Fruit fly (Drosophila melanogaster) whole organism, prepupa: ENCODE data around the gene CG3655.

Experiments
- Blimp-1 ChIP-seq: fragments of 200-800 bp; sonication (Bioruptor generic); optimal IDR thresholded peaks from 3 replicates; lab custom pipeline; 2017; ENCODE audit warnings: missing biosample characterization, missing genetic modification characterization, mild to moderate bottlenecking, moderate library complexity, missing genetic modification reagents
- CG10631 ChIP-seq: fragments of 200-800 bp; sonication (Bioruptor generic); optimal IDR thresholded peaks from 2 replicates; lab custom pipeline; 2016; ENCODE audit warnings: missing biosample characterization, missing genetic modification characterization
- CG11294 ChIP-seq: fragments of 200-800 bp; sonication (Bioruptor generic); IDR thresholded peaks from 2 replicates; pipeline ENCODE4 v1.3.6; 2022; ENCODE audit warnings: missing biosample characterization, missing genetic modification characterization
- CG11762 ChIP-seq: fragments of 200-800 bp; sonication (Bioruptor generic); optimal IDR thresholded peaks from 3 replicates; lab custom pipeline; 2016; ENCODE audit warnings: missing biosample characterization, missing genetic modification characterization; ENCODE audit not compliant: insufficient read depth
- CG1621 ChIP-seq: fragments of 200-800 bp; sonication (Bioruptor generic); optimal IDR thresholded peaks from 3 replicates; lab custom pipeline; 2018; ENCODE audit warnings: missing biosample characterization, mild to moderate bottlenecking, missing genetic modification characterization
- CG16779 ChIP-seq: fragments of 200-800 bp; sonication (Bioruptor generic); optimal IDR thresholded peaks from 3 replicates; lab custom pipeline; 2017; ENCODE audit warnings: missing biosample characterization, mild to moderate bottlenecking, missing genetic modification characterization
- CG3032 ChIP-seq: fragments of 200-800 bp; optimal IDR thresholded peaks from 2 replicates; lab custom pipeline; 2019; ENCODE audit warnings: missing biosample characterization, mild to moderate bottlenecking, missing genetic modification characterization, moderate library complexity
- CG32006 ChIP-seq: fragments of 200-800 bp; sonication (Bioruptor generic); optimal IDR thresholded peaks from 3 replicates; lab custom pipeline; 2017; ENCODE audit warnings: missing biosample characterization, mild to moderate bottlenecking, missing genetic modification characterization
- CG34406 ChIP-seq: fragments of 200-800 bp; sonication (Bioruptor generic); optimal IDR thresholded peaks from 3 replicates; lab custom pipeline; 2016; ENCODE audit warnings: missing biosample characterization, missing genetic modification characterization
- CG4318 ChIP-seq: fragments of 200-800 bp; sonication (Bioruptor generic); optimal IDR thresholded peaks from 3 replicates; lab custom pipeline; 2017; ENCODE audit warnings: missing biosample characterization, mild to moderate bottlenecking, missing genetic modification characterization
- CG6163 ChIP-seq: fragments of 200-800 bp; sonication (Bioruptor generic); IDR thresholded peaks from 3 replicates; pipeline ENCODE4 v1.3.6; 2022; ENCODE audit warnings: missing biosample characterization, missing genetic modification characterization
- CG6276 ChIP-seq: fragments of 200-800 bp; sonication (Bioruptor generic); optimal IDR thresholded peaks from 2 replicates; lab custom pipeline; 2017; ENCODE audit warnings: missing biosample characterization, mild to moderate bottlenecking, missing genetic modification characterization
- CG6808 ChIP-seq: fragments of 200-800 bp; sonication (Bioruptor generic); optimal IDR thresholded peaks from 3 replicates; lab custom pipeline; 2017; ENCODE audit warnings: missing biosample characterization, missing genetic modification characterization, mild to moderate bottlenecking, moderate library complexity, missing genetic modification reagents
- CG7368 ChIP-seq: fragments of 200-800 bp; sonication (Bioruptor generic); optimal IDR thresholded peaks from 3 replicates; lab custom pipeline; 2016; ENCODE audit warnings: missing biosample characterization, missing genetic modification characterization
- CG8319 ChIP-seq: fragments of 200-800 bp; sonication (Bioruptor generic); optimal IDR thresholded peaks from 3 replicates; lab custom pipeline; 2016; ENCODE audit warnings: missing biosample characterization, missing genetic modification characterization
- CG8632 ChIP-seq: fragments of 200-800 bp; sonication (Bioruptor generic); optimal IDR thresholded peaks from 3 replicates; lab custom pipeline; 2016; ENCODE audit warnings: missing biosample characterization, missing genetic modification characterization
- CG9139 ChIP-seq: fragments of 200-800 bp; sonication (Bioruptor generic); optimal IDR thresholded peaks from 3 replicates; lab custom pipeline; 2017; ENCODE audit warnings: missing biosample characterization, mild to moderate bottlenecking, missing genetic modification characterization
- Eip75B ChIP-seq: fragments of 200-800 bp; sonication (Bioruptor generic); optimal IDR thresholded peaks from 3 replicates; lab custom pipeline; 2016; ENCODE audit warnings: missing biosample characterization, missing genetic modification characterization
- Eip78C ChIP-seq: fragments of 200-800 bp; sonication (Bioruptor generic); peaks from one replicate; lab custom pipeline; 2016; ENCODE audit warnings: missing biosample characterization, missing genetic modification characterization
- Eip93F ChIP-seq: fragments of 200-800 bp; sonication (Bioruptor generic); optimal IDR thresholded peaks from 2 replicates; lab custom pipeline; 2016; ENCODE audit warnings: missing biosample characterization, mild to moderate bottlenecking, missing genetic modification characterization
- Ets21C ChIP-seq: fragments of 200-800 bp; sonication (Bioruptor generic); optimal IDR thresholded peaks from 3 replicates; lab custom pipeline; 2016; ENCODE audit warnings: missing biosample characterization, missing genetic modification characterization
- Ets96B ChIP-seq: fragments of 200-800 bp; optimal IDR thresholded peaks from 2 replicates; lab custom pipeline; 2019; ENCODE audit warnings: missing biosample characterization, mild to moderate bottlenecking, missing genetic modification characterization, moderate library complexity
- Gug ChIP-seq: fragments of 200-800 bp; sonication (Bioruptor generic); IDR thresholded peaks from 2 replicates; pipeline ENCODE4 v1.3.6; 2022; ENCODE audit warnings: missing biosample characterization, missing genetic modification characterization
- Hr4 ChIP-seq: fragments of 200-800 bp; sonication (Bioruptor generic); optimal IDR thresholded peaks from 3 replicates; lab custom pipeline; 2016; ENCODE audit warnings: missing biosample characterization, missing genetic modification characterization
- Lpt ChIP-seq: fragments of 200-800 bp; sonication (Bioruptor generic); optimal IDR thresholded peaks from 3 replicates; lab custom pipeline; 2016; ENCODE audit warnings: missing biosample characterization, missing genetic modification characterization
- Met ChIP-seq: fragments of 200-800 bp; sonication (Bioruptor generic); optimal IDR thresholded peaks from 3 replicates; lab custom pipeline; 2016; ENCODE audit warnings: missing biosample characterization, missing genetic modification characterization
- Smox ChIP-seq: fragments of 200-800 bp; sonication (Bioruptor generic); optimal IDR thresholded peaks from 3 replicates; lab custom pipeline; 2016; ENCODE audit warnings: missing biosample characterization, missing genetic modification characterization
- Sox102F ChIP-seq: fragments of 200-800 bp; sonication (Bioruptor generic); optimal IDR thresholded peaks from 2 replicates; lab custom pipeline; 2016; ENCODE audit warnings: missing biosample characterization, mild to moderate bottlenecking, missing genetic modification characterization
- Sox15 ChIP-seq: fragments of 200-800 bp; sonication (Bioruptor generic); optimal IDR thresholded peaks from 3 replicates; lab custom pipeline; 2016; ENCODE audit warnings: missing biosample characterization, missing genetic modification characterization
- achi ChIP-seq: fragments of 200-800 bp; sonication (Bioruptor generic); optimal IDR thresholded peaks from 3 replicates; lab custom pipeline; 2016; ENCODE audit warnings: missing biosample characterization, missing genetic modification characterization
- acj6 ChIP-seq: fragments of 200-800 bp; sonication (Bioruptor generic); optimal IDR thresholded peaks from 3 replicates; lab custom pipeline; 2016; ENCODE audit warnings: missing biosample characterization, missing genetic modification characterization
- dac ChIP-seq: fragments of 200-800 bp; sonication (Bioruptor generic); optimal IDR thresholded peaks from 2 replicates; lab custom pipeline; 2017; ENCODE audit warnings: missing biosample characterization, mild to moderate bottlenecking, missing genetic modification characterization
- eg ChIP-seq: fragments of 200-800 bp; sonication (Bioruptor generic); IDR thresholded peaks from 3 replicates; pipeline ENCODE4 v1.3.6; 2022; ENCODE audit warnings: missing biosample characterization, missing genetic modification characterization
- esn ChIP-seq: fragments of 200-800 bp; sonication (Bioruptor generic); optimal IDR thresholded peaks from 2 replicates; lab custom pipeline; 2016; ENCODE audit warnings: missing biosample characterization, mild to moderate bottlenecking, missing genetic modification characterization, moderate library complexity
- fkh ChIP-seq: fragments of 200-800 bp; sonication (Bioruptor generic); optimal IDR thresholded peaks from 3 replicates; lab custom pipeline; 2017; ENCODE audit warnings: missing biosample characterization, mild to moderate bottlenecking, missing genetic modification characterization, moderate library complexity
- lz ChIP-seq: fragments of 200-800 bp; sonication (Bioruptor generic); optimal IDR thresholded peaks from 3 replicates; lab custom pipeline; 2016; ENCODE audit warnings: missing biosample characterization, missing genetic modification characterization
- net ChIP-seq: fragments of 200-800 bp; sonication (Bioruptor generic); optimal IDR thresholded peaks from 3 replicates; lab custom pipeline; 2016; ENCODE audit warnings: missing biosample characterization, missing genetic modification characterization
- pdm3 ChIP-seq: fragments of 200-800 bp; sonication (Bioruptor generic); optimal IDR thresholded peaks from 3 replicates; lab custom pipeline; 2016; ENCODE audit warnings: missing biosample characterization, missing genetic modification characterization
- spab ChIP-seq: fragments of 200-800 bp; sonication (Bioruptor generic); optimal IDR thresholded peaks from 2 replicates; lab custom pipeline; 2017; ENCODE audit warnings: missing biosample characterization, mild to moderate bottlenecking, missing genetic modification characterization, missing genetic modification reagents
- ss ChIP-seq, 2 experiments: fragments of 200-800 bp; sonication (Bioruptor generic); optimal IDR thresholded peaks; 2 replicates in 1 of 2; 3 replicates in 1 of 2; lab custom pipeline; 2017 to 2018; ENCODE audit warnings: mild to moderate bottlenecking in 2 of 2, missing biosample characterization in 2 of 2, missing genetic modification characterization in 2 of 2, moderate library complexity in 1 of 2
- svp ChIP-seq: fragments of 200-800 bp; sonication (Bioruptor generic); peaks from one replicate; lab custom pipeline; 2016; ENCODE audit warnings: missing biosample characterization, missing genetic modification characterization
- topi ChIP-seq: fragments of 200-800 bp; sonication (Bioruptor generic); optimal IDR thresholded peaks from 3 replicates; lab custom pipeline; 2016; ENCODE audit warnings: missing biosample characterization, missing genetic modification characterization

CG3655 gene

DNA sequence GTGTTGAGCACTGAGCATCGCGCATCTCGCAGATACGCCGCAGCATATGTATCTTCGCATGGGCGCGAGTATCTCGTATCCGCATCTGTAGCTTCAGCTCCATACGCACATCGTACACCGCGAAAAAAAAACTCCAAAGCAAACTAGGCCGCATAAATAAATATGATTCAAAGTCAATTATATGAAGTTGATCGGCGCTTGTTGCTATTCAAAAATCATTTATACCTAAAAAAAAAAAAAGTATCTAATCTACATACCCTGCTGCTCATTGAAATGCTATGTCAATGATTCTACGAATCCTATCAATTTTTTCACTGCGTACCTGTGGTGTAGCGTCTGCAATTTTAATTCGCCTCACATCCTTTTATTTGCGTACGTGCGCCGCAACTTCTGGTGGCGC, 54.0 kb downstream of the CG3655 start (continued):
- TF ChIP-seq dac (GFP tag; lab: Kevin White, UChicago) (peak; percentile 29), CG4318 (GFP tag; lab: Kevin White, UChicago) (peak; percentile 13), svp (peak; percentile 33), CG11294 (no peak), fkh (GFP tag; lab: Kevin White, UChicago) (no peak), CG32006 (GFP tag; lab: Kevin White, UChicago) (peak; percentile 60), CG6276 (GFP tag; lab: Kevin White, UChicago) (peak; percentile 31), esn (GFP tag; lab: Kevin White, UChicago) (peak; percentile 30), Eip75B (peak; percentile 53), net (GFP tag; lab: Kevin White, UChicago) (peak; percentile 57), ss (GFP tag; optimal IDR thresholded peaks at IDR 0.05; lab: Kevin White, UChicago) (peak in 1 of 2 experiments; percentile 12), eg (GFP tag; lab: Robert Waterston, UW) (peak; percentile 50; the same call in 1 of the 3 replicates), achi (GFP tag; lab: Kevin White, UChicago) (peak; percentile 59), CG1621 (tag; lab: Kevin White, UChicago) (peak; percentile 35), Lpt (GFP tag; lab: Kevin White, UChicago) (peak; percentile 46), Sox15 (GFP tag; lab: Kevin White, UChicago) (no peak)
- TF ChIP-seq, all 60 proteins: peak for 39

DNA sequence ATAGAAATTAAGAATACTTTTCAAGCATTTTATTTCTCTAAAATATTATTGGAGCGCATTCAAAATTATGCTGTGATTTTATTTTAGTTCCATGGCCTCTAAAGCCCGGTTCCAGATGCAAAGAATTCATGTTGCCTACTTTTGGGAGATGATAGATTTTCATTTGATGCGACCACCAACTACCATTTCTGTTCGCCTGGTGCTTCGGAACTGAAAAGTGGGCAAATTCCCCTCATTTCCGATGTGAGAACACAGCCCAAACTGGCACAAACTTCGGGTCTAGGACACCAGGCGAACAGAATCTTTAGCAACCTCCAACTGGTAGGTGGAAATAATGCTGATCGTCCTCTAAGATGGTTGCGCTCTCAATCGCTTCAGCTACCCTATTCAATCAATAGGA, 71.6 kb downstream of the CG3655 start:
- peak; percentile 38 for TF ChIP-seq svp
- no peak for TF ChIP-seq Eip75B

DNA sequence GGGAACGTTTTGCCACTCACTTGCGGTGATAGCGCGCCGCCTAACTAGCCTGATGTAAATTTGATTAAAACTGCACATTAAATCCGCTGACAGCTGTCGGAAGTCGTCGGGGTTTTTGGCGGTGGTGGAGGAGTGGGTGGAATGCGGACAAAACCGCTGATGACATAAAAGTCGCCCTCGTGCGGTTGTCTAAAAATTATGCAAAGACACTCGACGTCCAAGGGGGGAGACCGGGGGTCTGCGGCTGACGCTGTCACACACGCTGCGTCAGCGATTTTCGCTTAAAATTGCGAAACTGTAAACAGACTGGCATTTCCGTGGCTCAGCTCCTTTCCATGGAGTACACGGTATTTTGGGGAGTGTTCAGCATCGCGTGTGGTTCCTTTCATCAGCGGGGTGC, 78.4 kb downstream of the CG3655 start:
- TF ChIP-seq Met (GFP tag; lab: Kevin White, UChicago) (no peak), CG6163 (GFP tag; lab: Robert Waterston, UW) (0 out of 3 replicates have a peak, but pooled peaks have one; percentile 19)

DNA sequence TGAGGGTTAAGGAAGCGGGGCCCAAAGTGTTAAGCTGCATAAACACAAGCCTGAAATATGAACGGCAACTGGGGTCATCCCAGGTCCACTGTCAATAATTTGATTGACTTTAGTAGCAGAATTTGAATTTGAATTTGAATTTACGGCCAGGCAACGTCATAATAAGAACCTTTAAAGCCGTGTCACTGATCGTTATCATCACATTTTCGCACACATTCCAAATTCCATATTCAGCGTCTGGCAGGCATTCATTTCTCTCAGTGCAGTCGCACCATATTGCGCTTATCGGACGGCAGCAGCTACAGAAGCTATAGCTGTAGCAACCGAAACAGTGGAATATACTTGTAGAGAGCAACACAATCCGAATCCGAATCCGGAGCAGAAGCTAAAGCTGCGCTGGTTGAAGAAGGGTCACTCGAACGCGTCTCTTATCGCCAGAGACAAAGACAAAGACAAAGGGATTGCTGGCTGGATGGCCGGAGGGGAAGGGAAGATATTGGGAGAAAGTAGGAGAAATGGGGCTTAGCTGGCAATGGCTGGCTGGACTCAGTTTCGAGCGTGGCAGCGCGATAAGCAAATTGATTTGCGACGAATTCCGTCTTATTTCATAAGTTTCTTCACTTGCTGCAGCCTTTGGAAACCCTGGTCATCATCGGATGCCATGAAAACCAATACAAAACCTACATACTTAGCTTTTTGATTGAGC, 81.9 kb downstream of the CG3655 start:
- TF ChIP-seq CG4318 (GFP tag; lab: Kevin White, UChicago): peak; percentile 33
- TF ChIP-seq Ets21C (GFP tag; lab: Kevin White, UChicago): peak; percentile 58
- peak; percentile 91 for TF ChIP-seq Eip78C (GFP tag; lab: Kevin White, UChicago)
- TF ChIP-seq CG10631 (GFP tag; lab: Kevin White, UChicago): peak; percentile 70
- TF ChIP-seq Lpt (GFP tag; lab: Kevin White, UChicago): no peak
- TF ChIP-seq topi (GFP tag; lab: Kevin White, UChicago): peak; percentile 77
- TF ChIP-seq CG11762: peak; percentile 14
- peak; percentile 66; the same call in 2 of the 3 replicates for TF ChIP-seq eg (GFP tag; lab: Robert Waterston, UW)
- peak; percentile 66 for TF ChIP-seq net (GFP tag; lab: Kevin White, UChicago)
- peak; percentile 63 for TF ChIP-seq CG8319 (GFP tag; lab: Kevin White, UChicago)
- peak; percentile 61 for TF ChIP-seq Ets96B
- peak; percentile 40 for TF ChIP-seq CG9139 (GFP tag; lab: Kevin White, UChicago)
- TF ChIP-seq CG6808: peak; percentile 63
- peak; percentile 70 for TF ChIP-seq Sox102F (GFP tag; lab: Kevin White, UChicago)
- peak; percentile 66 for TF ChIP-seq CG32006 (GFP tag; lab: Kevin White, UChicago)
- peak; percentile 50 for TF ChIP-seq spab (GFP tag; lab: Kevin White, UChicago)
- no peak for TF ChIP-seq Gug
- peak; percentile 70 for TF ChIP-seq pdm3 (GFP tag; lab: Kevin White, UChicago)
- peak; percentile 59 for TF ChIP-seq CG7368
- peak; percentile 68 for TF ChIP-seq Smox (GFP tag; lab: Kevin White, UChicago)
- TF ChIP-seq CG6276 (GFP tag; lab: Kevin White, UChicago): peak; percentile 45
- peak; percentile 79 for TF ChIP-seq esn (GFP tag; lab: Kevin White, UChicago)
- TF ChIP-seq CG34406: peak; percentile 77
- peak; percentile 56 for TF ChIP-seq CG3032 (tag; lab: Kevin White, UChicago)
- peak; percentile 81 for TF ChIP-seq lz (GFP tag; lab: Kevin White, UChicago)
- TF ChIP-seq CG11294: 0 out of 2 replicates have a peak, but pooled peaks have one; percentile 19
- TF ChIP-seq CG8632 (GFP tag; lab: Kevin White, UChicago): peak; percentile 64
- TF ChIP-seq CG6163 (GFP tag; lab: Robert Waterston, UW): peak; percentile 78
- TF ChIP-seq achi (GFP tag; lab: Kevin White, UChicago): peak; percentile 64
- peak; percentile 25 for TF ChIP-seq CG16779 (tag; lab: Kevin White, UChicago)
- peak; percentile 72 for TF ChIP-seq acj6 (GFP tag; lab: Kevin White, UChicago)
- peak; percentile 55 for TF ChIP-seq Hr4 (GFP tag; lab: Kevin White, UChicago)
- TF ChIP-seq CG1621 (tag; lab: Kevin White, UChicago): peak; percentile 57
- TF ChIP-seq Eip93F: no peak
- TF ChIP-seq svp: peak; percentile 95
- peak; percentile 12 for TF ChIP-seq Blimp-1 (GFP tag; lab: Kevin White, UChicago)
